Worm (Caenorhabditis elegans) whole organism, mixed stage, embryonic: ENCODE data around the gene clc-26.
"Not testable (repeated sequence)": the region's sequence is repeated elsewhere in the genome, so short reads cannot be mapped to it uniquely, and the experiment has no call there.

Source experiments
- M03D4.4 ChIP-seq: sonication (generic microtip); optimal IDR thresholded peaks from 2 replicates; lab custom pipeline; 2017; ENCODE audit warnings: mild to moderate bottlenecking, missing genetic modification characterization, missing compliant biosample characterization
- bed-3 ChIP-seq: fragments of 200-800 bp; sonication (Bioruptor generic); optimal IDR thresholded peaks from 3 replicates; lab custom pipeline; 2018; ENCODE audit warnings: mild to moderate bottlenecking, missing genetic modification characterization, moderate library complexity, missing compliant biosample characterization
- blmp-1 ChIP-seq: fragments of 150-350 bp; optimal IDR thresholded peaks from 2 replicates; lab custom pipeline; 2014; ENCODE audit warnings: missing biosample characterization, missing genetic modification characterization
- ceh-39 ChIP-seq: fragments of 150-350 bp; optimal IDR thresholded peaks from 2 replicates; lab custom pipeline; 2014; ENCODE audit warnings: missing biosample characterization, missing genetic modification characterization
- ceh-43 ChIP-seq: fragments of 200-800 bp; sonication (Bioruptor generic); optimal IDR thresholded peaks from 2 replicates; lab custom pipeline; 2018; ENCODE audit warnings: mild to moderate bottlenecking, missing genetic modification characterization, moderate library complexity, missing compliant biosample characterization
- ces-1 ChIP-seq: fragments of 150-350 bp; optimal IDR thresholded peaks from 2 replicates; lab custom pipeline; 2014; ENCODE audit warnings: missing biosample characterization, missing genetic modification reagents, missing genetic modification characterization
- cnd-1 ChIP-seq: fragments of 200-800 bp; sonication (Bioruptor generic); optimal IDR thresholded peaks from 2 replicates; lab custom pipeline; 2018; ENCODE audit warnings: mild to moderate bottlenecking, missing genetic modification characterization, missing compliant biosample characterization
- drap-1 ChIP-seq: fragments of 200-800 bp; sonication (Bioruptor generic); optimal IDR thresholded peaks from 3 replicates; lab custom pipeline; 2018; ENCODE audit warnings: mild to moderate bottlenecking, missing genetic modification characterization, missing compliant biosample characterization
- elt-1 ChIP-seq: sonication (generic microtip); optimal IDR thresholded peaks from 2 replicates; lab custom pipeline; 2017; ENCODE audit warnings: missing genetic modification characterization, mild to moderate bottlenecking, missing compliant biosample characterization, antibody characterized with exemption, moderate library complexity, borderline replicate concordance; ENCODE audit not compliant: insufficient read depth
- elt-3 ChIP-seq: fragments of 150-350 bp; optimal IDR thresholded peaks from 2 replicates; lab custom pipeline; 2014; ENCODE audit warnings: missing biosample characterization, missing genetic modification characterization
- flh-1 ChIP-seq: fragments of 200-800 bp; sonication (Bioruptor generic); optimal IDR thresholded peaks from 2 replicates; lab custom pipeline; 2018; ENCODE audit warnings: mild to moderate bottlenecking, missing genetic modification characterization, moderate library complexity, missing compliant biosample characterization
- hlh-1 ChIP-seq: fragments of 150-350 bp; optimal IDR thresholded peaks from 2 replicates; lab custom pipeline; 2014; ENCODE audit warnings: missing biosample characterization, missing genetic modification reagents, missing genetic modification characterization
- lin-13 ChIP-seq: fragments of 150-350 bp; optimal IDR thresholded peaks from 2 replicates; lab custom pipeline; 2014; ENCODE audit warnings: missing biosample characterization, missing genetic modification characterization
- lin-32 ChIP-seq: fragments of 200-800 bp; sonication (Bioruptor generic); optimal IDR thresholded peaks from 2 replicates; lab custom pipeline; 2018; ENCODE audit warnings: mild to moderate bottlenecking, missing genetic modification characterization, missing compliant biosample characterization
- lsy-2 ChIP-seq: fragments of 150-350 bp; optimal IDR thresholded peaks from 2 replicates; lab custom pipeline; 2014; ENCODE audit warnings: missing biosample characterization, missing genetic modification characterization
- mep-1 ChIP-seq: fragments of 150-350 bp; optimal IDR thresholded peaks from 2 replicates; lab custom pipeline; 2017; ENCODE audit warnings: missing biosample characterization, missing genetic modification reagents, missing genetic modification characterization, inconsistent platforms
- mls-2 ChIP-seq: sonication (generic microtip); optimal IDR thresholded peaks from 2 replicates; lab custom pipeline; 2016; ENCODE audit warnings: mild to moderate bottlenecking, missing genetic modification characterization, moderate library complexity, missing compliant biosample characterization
- nhr-12 ChIP-seq: fragments of 150-350 bp; optimal IDR thresholded peaks from 2 replicates; lab custom pipeline; 2014; ENCODE audit warnings: missing biosample characterization, missing genetic modification characterization
- nhr-2 ChIP-seq: fragments of 150-350 bp; optimal IDR thresholded peaks from 2 replicates; lab custom pipeline; 2014; ENCODE audit warnings: missing biosample characterization, missing genetic modification characterization
- nhr-237 ChIP-seq: fragments of 150-350 bp; optimal IDR thresholded peaks from 2 replicates; lab custom pipeline; 2014; ENCODE audit warnings: missing biosample characterization, missing genetic modification characterization
- nhr-28 ChIP-seq: fragments of 150-350 bp; optimal IDR thresholded peaks from 2 replicates; lab custom pipeline; 2014; ENCODE audit warnings: missing biosample characterization, missing genetic modification characterization
- nhr-76 ChIP-seq: sonication (generic microtip); optimal IDR thresholded peaks from 2 replicates; lab custom pipeline; 2017; ENCODE audit warnings: missing biosample characterization, missing genetic modification characterization
- pha-4 ChIP-seq: fragments of 150-350 bp; optimal IDR thresholded peaks from 2 replicates; lab custom pipeline; 2018; ENCODE audit warnings: missing biosample characterization, missing genetic modification reagents, missing genetic modification characterization
- sem-2 ChIP-seq: fragments of 200-800 bp; sonication (Bioruptor generic); optimal IDR thresholded peaks from 2 replicates; lab custom pipeline; 2018; ENCODE audit warnings: mild to moderate bottlenecking, missing genetic modification characterization, missing compliant biosample characterization
- snpc-4 ChIP-seq: fragments of 150-350 bp; optimal IDR thresholded peaks from 2 replicates; lab custom pipeline; 2014; ENCODE audit warnings: missing biosample characterization, missing genetic modification characterization
- sptf-1 ChIP-seq: sonication (generic microtip); optimal IDR thresholded peaks from 2 replicates; lab custom pipeline; 2017; ENCODE audit warnings: mild to moderate bottlenecking, missing genetic modification characterization, moderate library complexity, missing compliant biosample characterization
- tbx-8 ChIP-seq: fragments of 200-800 bp; sonication (Bioruptor generic); optimal IDR thresholded peaks from 2 replicates; lab custom pipeline; 2018; ENCODE audit warnings: mild to moderate bottlenecking, missing genetic modification characterization, moderate library complexity, missing compliant biosample characterization
- unc-120 ChIP-seq: sonication (generic microtip); optimal IDR thresholded peaks from 2 replicates; lab custom pipeline; 2017; ENCODE audit warnings: missing genetic modification characterization, missing compliant biosample characterization; ENCODE audit not compliant: poor library complexity, severe bottlenecking
- unc-39 ChIP-seq: fragments of 150-350 bp; optimal IDR thresholded peaks from 2 replicates; lab custom pipeline; 2014; ENCODE audit warnings: missing biosample characterization, missing genetic modification characterization
- unc-62 ChIP-seq: fragments of 150-350 bp; optimal IDR thresholded peaks from 2 replicates; lab custom pipeline; 2014; ENCODE audit warnings: missing biosample characterization, missing genetic modification reagents, missing genetic modification characterization
- zip-8 ChIP-seq: fragments of 150-350 bp; optimal IDR thresholded peaks from 2 replicates; lab custom pipeline; 2014; ENCODE audit warnings: missing biosample characterization, missing genetic modification characterization
- ztf-11 ChIP-seq: fragments of 150-350 bp; optimal IDR thresholded peaks from 2 replicates; lab custom pipeline; 2014; ENCODE audit warnings: missing biosample characterization, missing genetic modification characterization

The clc-26 gene

ce11 chrIII:1030965-1031364 is at the start of gene clc-26, which contains the start of gene E_BE45912.2:
Gene clc-26, minus strand, starts transcription at chrIII:1031065.
Gene E_BE45912.2, minus strand, starts transcription at chrIII:1031103.
- TF ChIP-seq elt-1 (tag; lab: Kevin White, UChicago) (no peak), elt-3 (tag; lab: Kevin White, UChicago) (no peak), nhr-2 (tag; lab: Kevin White, UChicago) (no peak), unc-39 (tag; lab: Kevin White, UChicago) (no peak), snpc-4 (tag; lab: Kevin White, UChicago) (no peak), pha-4 (no peak), lsy-2 (tag; lab: Kevin White, UChicago) (no peak), ztf-11 (no peak), mep-1 (tag; lab: Kevin White, UChicago) (no peak), sem-2 (no peak), nhr-76 (no peak), hlh-1 (tag; lab: Kevin White, UChicago) (no peak)

DNA sequence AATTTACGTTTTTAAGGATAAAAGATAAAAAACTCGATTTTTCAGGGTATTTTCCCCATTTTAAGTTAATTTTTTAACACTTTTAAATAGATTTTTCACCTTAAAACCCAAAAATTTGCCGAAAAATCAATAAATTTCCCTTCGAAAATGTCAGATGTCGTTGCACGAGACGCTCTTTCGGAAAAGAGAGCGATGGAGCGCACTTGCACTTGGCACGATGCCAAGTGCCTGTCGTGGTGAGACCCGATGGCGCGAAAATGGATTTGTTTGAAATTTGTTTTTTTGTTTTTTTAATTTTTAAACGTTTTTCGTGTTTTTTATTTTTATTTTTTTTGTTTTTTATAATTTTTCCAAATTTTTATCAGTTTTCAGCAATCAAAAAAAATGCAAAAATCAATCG is 49.7 kb upstream of the clc-26 start, which contains the start of the genes rab-18 and kbp-4:
TSS of gene rab-18 (minus strand) at position 240 of the 400 bp plus-strand sequence.
TSS of gene kbp-4 (plus strand) at position 366 of the 400 bp plus-strand sequence.
- TF ChIP-seq bed-3 (GFP tag; lab: Kevin White, UChicago) (no peak), drap-1 (GFP tag; lab: Kevin White, UChicago) (peak; percentile 52), elt-1 (tag; lab: Kevin White, UChicago) (peak; percentile 5), ztf-11 (no peak), ceh-39 (tag; lab: Kevin White, UChicago) (peak; percentile 92), zip-8 (tag; lab: Kevin White, UChicago) (no peak), pha-4 (peak; percentile 90), ces-1 (GFP tag; lab: Kevin White, UChicago) (peak; percentile 73), nhr-76 (no peak), tbx-8 (GFP tag; lab: Kevin White, UChicago) (no peak), cnd-1 (peak; percentile 33), mep-1 (tag; lab: Kevin White, UChicago) (peak; percentile 99), unc-62 (GFP tag; lab: Kevin White, UChicago) (peak; percentile 15), nhr-2 (tag; lab: Kevin White, UChicago) (no peak), snpc-4 (tag; lab: Kevin White, UChicago) (no peak), unc-39 (tag; lab: Kevin White, UChicago) (no peak), elt-3 (tag; lab: Kevin White, UChicago) (no peak), unc-120 (tag; lab: Kevin White, UChicago) (peak; percentile 58), lsy-2 (tag; lab: Kevin White, UChicago) (peak; percentile 85), sptf-1 (tag; lab: Kevin White, UChicago) (peak; percentile 50), sem-2 (no peak), nhr-237 (tag; lab: Kevin White, UChicago) (peak; percentile 94), blmp-1 (tag; lab: Kevin White, UChicago) (peak; percentile 14), mls-2 (tag; lab: Kevin White, UChicago) (no peak), lin-13 (peak; percentile 94), M03D4.4 (tag; lab: Kevin White, UChicago) (peak; percentile 1), hlh-1 (tag; lab: Kevin White, UChicago) (peak; percentile 87)

DNA sequence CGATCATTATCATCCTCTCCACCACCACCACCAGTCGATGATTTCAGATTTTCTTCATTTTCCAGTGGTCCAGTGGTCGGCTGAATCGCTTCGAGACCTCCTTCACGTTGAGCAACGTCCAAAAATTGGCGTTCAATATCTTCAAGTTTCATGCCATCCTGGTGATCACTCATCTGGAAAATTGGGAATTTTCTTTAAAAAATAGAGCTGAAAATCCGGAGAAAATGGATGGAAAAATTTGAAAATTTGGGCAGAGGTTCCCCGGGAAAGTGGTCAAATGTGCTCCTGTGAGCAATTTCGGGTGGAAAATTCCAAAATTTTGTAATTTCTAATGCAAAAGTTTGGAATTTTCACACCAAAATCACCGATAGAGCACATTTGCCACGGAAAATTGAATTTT is 45.5 kb upstream of the clc-26 start, which contains the start of gene uaf-1:
TSS of gene uaf-1 (minus strand) at position 173 of the 400 bp plus-strand sequence.
- TF ChIP-seq ceh-43 (GFP tag; lab: Kevin White, UChicago); flh-1 (GFP tag; lab: Kevin White, UChicago); mls-2 (tag; lab: Kevin White, UChicago): not testable (repeated sequence)

ce11 chrIII:1074152-1074551 is 43.3 kb upstream of the clc-26 start:
- TF ChIP-seq nhr-12 (no peak), flh-1 (GFP tag; lab: Kevin White, UChicago) (no peak), ceh-43 (GFP tag; lab: Kevin White, UChicago) (no peak), elt-3 (tag; lab: Kevin White, UChicago) (no peak), mep-1 (tag; lab: Kevin White, UChicago) (no peak), bed-3 (GFP tag; lab: Kevin White, UChicago) (no peak), ztf-11 (no peak), hlh-1 (tag; lab: Kevin White, UChicago) (no peak), unc-120 (tag; lab: Kevin White, UChicago) (no peak), nhr-2 (tag; lab: Kevin White, UChicago) (no peak), lin-32 (no peak), nhr-237 (tag; lab: Kevin White, UChicago) (no peak), cnd-1 (no peak), nhr-28 (no peak), pha-4 (no peak), drap-1 (GFP tag; lab: Kevin White, UChicago) (no peak), unc-39 (tag; lab: Kevin White, UChicago) (no peak), unc-62 (GFP tag; lab: Kevin White, UChicago) (no peak), elt-1 (tag; lab: Kevin White, UChicago) (no peak)
